Worm (Caenorhabditis elegans): Measurements from ENCODE around the gene Y41C4A.8.

ce11 chrIII:11746718-11747117 lies 38.1 kb upstream of the Y41C4A.8 start, which contains the start of gene mrt-2:
- no peak for TF ChIP-seq ama-1 (optimal IDR thresholded peaks at IDR 0.05)
- no peak for TF ChIP-seq scrt-1 (GFP tag; IDR thresholded peaks at IDR 0.05)
- peak; percentile 59; the same call in 1 of the 2 replicates for TF ChIP-seq pes-1 (GFP tag; IDR thresholded peaks at IDR 0.05)
- TF ChIP-seq aly-1 (tag; optimal IDR thresholded peaks at IDR 0.05), result no peak
- no peak for TF ChIP-seq flt-1 (GFP tag; IDR thresholded peaks at IDR 0.05)

Measured in whole organism, early embryonic.